Worm (Caenorhabditis elegans): Measurements from ENCODE around the gene Y58A7A.3.

Y58A7A.3 gene

DNA sequence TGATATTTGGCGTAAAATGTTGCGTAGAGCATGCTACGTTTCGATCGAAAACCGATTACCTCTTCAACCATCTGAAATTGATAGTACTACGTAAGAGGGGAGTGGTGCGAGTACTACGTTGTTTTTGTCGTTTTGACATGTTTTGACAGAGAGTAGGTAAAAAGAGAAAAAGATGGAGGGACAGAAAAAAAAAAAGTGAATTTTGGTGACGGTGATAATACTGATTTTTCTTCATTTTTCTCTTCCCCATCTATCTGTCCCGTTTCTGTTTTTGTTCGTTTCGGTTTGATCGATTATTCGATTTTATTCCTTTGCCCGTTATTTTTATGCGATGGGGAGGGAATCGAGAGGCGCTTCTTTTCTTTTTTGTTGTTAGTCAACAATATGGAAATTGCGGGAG lies 39.8 kb downstream of the Y58A7A.3 start, which contains the start of gene K11D12.8:
K11D12.8 (minus strand) TSS at position 77 of the 400 bp plus-strand sequence.
- TF ChIP-seq W03F9.2 (tag; optimal IDR thresholded peaks at IDR 0.05) = no peak
- TF ChIP-seq him-1 (tag; optimal IDR thresholded peaks at IDR 0.05) = no peak
- TF ChIP-seq dao-5 (tag; optimal IDR thresholded peaks at IDR 0.05) = no peak

DNA sequence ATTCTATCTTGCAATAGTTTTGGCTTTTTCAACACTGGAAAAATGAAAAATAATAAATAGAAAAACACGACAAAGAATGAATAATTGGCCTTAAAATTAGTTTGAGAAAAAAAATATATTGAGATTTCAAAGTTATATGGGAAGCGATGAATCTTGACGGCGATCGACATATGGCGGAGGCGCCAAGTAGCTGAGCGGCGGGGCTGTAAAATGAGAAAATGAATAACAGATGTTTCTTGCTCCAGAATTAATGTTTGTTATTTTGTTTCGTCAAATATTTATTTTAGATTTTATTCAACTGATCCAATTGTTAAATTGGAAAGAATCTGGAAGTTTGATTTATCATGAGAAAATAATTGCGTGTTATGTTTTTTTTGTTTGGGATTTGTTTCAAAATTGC lies 41.1 kb downstream of the Y58A7A.3 start, which contains the start of gene K11D12.11:
K11D12.11 (minus strand) TSS at position 42 of the 400 bp plus-strand sequence.
- TF ChIP-seq him-1 (tag; optimal IDR thresholded peaks at IDR 0.05) (no peak), W03F9.2 (tag; optimal IDR thresholded peaks at IDR 0.05) (no peak), dao-5 (tag; optimal IDR thresholded peaks at IDR 0.05) (no peak)

DNA sequence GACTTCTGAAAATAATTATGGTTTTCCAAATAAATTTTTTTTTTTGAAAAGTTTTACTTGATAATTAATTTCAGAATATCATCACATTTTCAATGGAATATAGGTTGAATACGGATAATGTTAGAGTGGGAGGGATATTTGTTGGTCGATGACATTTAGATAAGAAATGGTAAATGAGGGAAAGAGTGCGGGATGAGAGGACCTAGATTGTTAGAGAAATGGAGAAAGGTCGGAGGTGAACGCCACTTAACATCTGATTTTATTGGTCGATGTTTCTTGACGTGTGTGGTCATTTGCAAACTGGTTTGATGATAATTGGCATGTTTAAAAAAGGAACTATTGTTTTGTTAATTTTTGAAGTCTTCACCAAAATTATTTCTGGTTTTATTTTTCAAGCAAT lies 42.3 kb downstream of the Y58A7A.3 start:
- TF ChIP-seq him-1 (tag; optimal IDR thresholded peaks at IDR 0.05) (no peak), dao-5 (tag; optimal IDR thresholded peaks at IDR 0.05) (no peak), W03F9.2 (tag; optimal IDR thresholded peaks at IDR 0.05) (no peak)

DNA sequence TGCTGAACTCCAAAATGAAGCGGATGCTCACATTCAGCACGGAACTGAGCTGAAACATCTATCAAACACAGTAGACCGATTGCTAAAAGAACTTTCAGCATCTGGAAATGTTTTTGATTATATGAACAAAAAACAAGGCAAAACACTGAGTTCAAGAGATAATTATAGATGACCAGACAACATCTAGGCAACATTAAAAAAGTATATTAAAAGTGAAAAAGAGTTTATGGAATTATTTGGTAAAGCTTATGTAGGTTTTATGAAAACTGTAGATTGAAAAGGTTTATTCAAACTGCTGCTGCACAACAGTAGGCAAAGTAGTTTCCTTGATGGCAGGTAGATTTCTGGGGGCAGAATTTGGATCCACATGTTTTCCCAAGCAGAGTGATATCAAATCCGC lies 44.3 kb downstream of the Y58A7A.3 start, which contains the start of gene K11D12.7:
K11D12.7 (minus strand) TSS at position 101 of the 400 bp plus-strand sequence.
- TF ChIP-seq him-1 (tag; optimal IDR thresholded peaks at IDR 0.05) (no peak), W03F9.2 (tag; optimal IDR thresholded peaks at IDR 0.05) (no peak), dao-5 (tag; optimal IDR thresholded peaks at IDR 0.05) (no peak)

DNA sequence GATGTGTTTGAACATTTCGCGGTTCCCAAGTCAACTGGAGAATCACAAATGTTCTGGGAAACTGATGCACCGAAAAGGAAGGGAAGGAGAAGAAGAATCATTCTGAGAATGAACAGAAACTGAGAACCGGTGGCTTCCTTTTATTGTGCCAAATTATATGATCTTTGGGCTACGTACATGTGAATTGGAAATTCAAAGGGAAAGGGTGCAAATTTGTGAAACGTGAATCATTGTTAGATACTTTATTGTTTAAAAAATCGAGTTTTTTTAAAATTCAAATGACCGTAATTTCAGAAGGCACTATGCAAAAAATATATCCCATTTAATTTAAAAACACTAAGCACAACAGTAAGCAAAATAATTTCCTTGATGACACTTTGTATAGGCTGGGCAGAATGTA lies 45.6 kb downstream of the Y58A7A.3 start, which contains the start of gene K11D12.6:
K11D12.6 (minus strand) TSS at position 101 of the 400 bp plus-strand sequence.
- no peak for TF ChIP-seq dao-5 (tag; optimal IDR thresholded peaks at IDR 0.05)
- no peak for TF ChIP-seq him-1 (tag; optimal IDR thresholded peaks at IDR 0.05)
- TF ChIP-seq W03F9.2 (tag; optimal IDR thresholded peaks at IDR 0.05) = no peak

DNA sequence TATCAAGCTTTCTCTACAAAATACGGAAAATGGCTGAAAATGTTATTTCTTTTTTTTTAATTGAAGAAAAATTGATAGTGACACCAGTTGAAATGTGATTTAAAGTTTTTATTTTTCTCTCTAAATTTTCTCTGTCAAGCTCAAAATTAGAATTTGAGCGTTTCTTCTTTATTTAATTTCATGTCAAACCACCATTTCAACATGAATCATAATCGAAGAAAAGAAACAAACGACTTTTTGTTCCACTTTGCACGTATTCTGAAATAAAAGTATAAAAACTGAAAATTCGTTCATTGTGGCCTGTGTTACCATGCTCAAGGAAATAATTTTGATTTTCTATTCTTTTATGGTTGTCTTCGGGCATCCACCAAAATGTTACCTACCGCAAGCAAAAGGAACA lies 47.6 kb downstream of the Y58A7A.3 start, which contains the start of gene K11D12.13:
K11D12.13 (plus strand) TSS at position 301 of the 400 bp plus-strand sequence.
- no peak for TF ChIP-seq W03F9.2 (tag; optimal IDR thresholded peaks at IDR 0.05)
- TF ChIP-seq him-1 (tag; optimal IDR thresholded peaks at IDR 0.05) = no peak
- no peak for TF ChIP-seq dao-5 (tag; optimal IDR thresholded peaks at IDR 0.05)

DNA sequence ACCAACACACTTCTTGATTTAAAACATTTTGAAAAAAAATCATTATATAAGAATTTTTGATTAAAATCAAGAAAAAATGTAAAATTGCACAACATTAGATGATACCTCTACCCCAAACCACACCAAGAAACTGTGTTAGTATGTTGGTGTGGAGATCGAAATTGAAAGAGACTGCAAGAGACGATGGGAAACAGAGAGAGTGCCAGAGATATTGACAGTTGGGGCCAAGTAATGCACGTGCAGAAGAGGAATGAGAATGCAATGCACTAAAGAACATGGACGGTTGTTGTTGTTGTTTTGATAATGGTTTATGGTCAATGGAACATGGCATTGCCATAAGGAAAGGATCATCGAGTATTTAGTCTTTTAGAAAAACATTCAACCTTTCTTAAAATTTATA lies 48.5 kb downstream of the Y58A7A.3 start:
- no peak for TF ChIP-seq W03F9.2 (tag; optimal IDR thresholded peaks at IDR 0.05)
- no peak for TF ChIP-seq him-1 (tag; optimal IDR thresholded peaks at IDR 0.05)
- no peak for TF ChIP-seq dao-5 (tag; optimal IDR thresholded peaks at IDR 0.05)

DNA sequence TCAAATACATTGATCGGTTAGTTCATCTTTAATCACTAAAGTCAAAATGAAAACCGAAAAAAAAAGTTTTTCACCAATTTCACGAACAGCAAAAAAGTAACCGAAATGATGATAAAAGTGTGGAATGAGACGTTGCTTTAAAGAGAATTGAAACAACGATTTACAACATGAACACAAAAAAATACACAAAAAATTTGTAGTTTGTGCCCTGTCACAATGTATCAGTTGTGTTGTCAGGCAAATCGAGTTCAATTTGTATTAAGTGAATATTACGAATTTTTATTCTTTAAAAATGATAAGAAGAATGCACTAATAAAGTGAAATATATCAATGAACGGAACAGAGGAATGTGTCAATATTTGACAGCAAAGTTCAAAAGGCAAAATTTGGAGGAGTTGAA lies 48.9 kb downstream of the Y58A7A.3 start:
- TF ChIP-seq him-1 (tag; optimal IDR thresholded peaks at IDR 0.05) (no peak), dao-5 (tag; optimal IDR thresholded peaks at IDR 0.05) (no peak), W03F9.2 (tag; optimal IDR thresholded peaks at IDR 0.05) (no peak)

DNA sequence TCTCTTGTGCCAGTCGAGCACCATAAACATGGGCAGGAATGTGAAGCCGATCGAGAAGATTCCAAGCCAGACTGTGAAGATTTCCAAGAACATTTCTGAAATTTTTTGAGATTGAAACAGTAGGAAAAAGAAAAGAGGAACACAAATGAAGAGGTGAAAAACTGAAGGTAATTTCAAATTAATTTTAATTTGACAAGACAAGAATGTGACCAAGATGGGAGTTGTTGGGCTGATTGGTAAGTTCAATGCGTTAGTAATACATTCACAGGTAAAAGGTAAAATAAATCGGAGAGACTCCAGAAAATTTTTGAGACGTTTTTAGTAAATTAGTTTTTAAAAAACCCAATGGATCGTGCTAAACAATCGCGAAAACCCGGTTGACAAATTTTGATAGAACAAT lies 50.0 kb downstream of the Y58A7A.3 start, which contains the start of gene swt-7:
swt-7 (minus strand) TSS at position 101 of the 400 bp plus-strand sequence.
- TF ChIP-seq him-1 (tag; optimal IDR thresholded peaks at IDR 0.05) (no peak), dao-5 (tag; optimal IDR thresholded peaks at IDR 0.05) (no peak), W03F9.2 (tag; optimal IDR thresholded peaks at IDR 0.05) (no peak)

DNA sequence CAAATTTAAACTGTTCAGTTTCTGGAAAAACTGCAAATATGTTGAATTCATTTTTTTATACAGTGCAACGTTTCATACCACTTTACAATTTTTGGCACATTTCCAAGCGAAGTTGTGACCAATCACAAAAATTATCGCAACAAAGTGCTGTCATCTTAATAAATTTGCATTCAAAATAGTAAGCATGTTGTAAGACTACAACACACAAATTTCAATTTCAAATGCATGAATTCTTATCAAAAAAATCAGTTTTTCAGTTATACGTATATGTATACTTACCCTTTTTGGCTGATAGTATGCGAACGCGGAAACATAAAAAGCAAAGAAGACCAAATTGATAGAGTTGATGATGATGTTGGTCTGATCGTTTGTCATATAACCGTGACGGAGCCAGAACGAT lies 50.5 kb downstream of the Y58A7A.3 start:
- no peak for TF ChIP-seq dao-5 (tag; optimal IDR thresholded peaks at IDR 0.05)
- no peak for TF ChIP-seq W03F9.2 (tag; optimal IDR thresholded peaks at IDR 0.05)
- TF ChIP-seq him-1 (tag; optimal IDR thresholded peaks at IDR 0.05) = no peak
